Fruit fly (Drosophila melanogaster) whole organism, adult: ENCODE measurements around the gene CG31198.
A peak's percentile ranks its signal among the peaks of the same experiment; 100 is the strongest.

Source experiments
- Crg-1 ChIP-seq: fragments of 200-800 bp; sonication (Bioruptor generic); optimal IDR thresholded peaks from 2 replicates; lab custom pipeline; 2016; ENCODE audit warnings: missing biosample characterization, missing genetic modification characterization
- Hr96 ChIP-seq: fragments of 200-800 bp; sonication (Bioruptor generic); optimal IDR thresholded peaks from 2 replicates; lab custom pipeline; 2016; ENCODE audit warnings: missing biosample characterization, missing genetic modification characterization
- bab1 ChIP-seq: fragments of 200-800 bp; sonication (Bioruptor generic); optimal IDR thresholded peaks from 3 replicates; lab custom pipeline; 2019; ENCODE audit warnings: missing biosample characterization, mild to moderate bottlenecking, missing genetic modification characterization, moderate library complexity

DNA sequence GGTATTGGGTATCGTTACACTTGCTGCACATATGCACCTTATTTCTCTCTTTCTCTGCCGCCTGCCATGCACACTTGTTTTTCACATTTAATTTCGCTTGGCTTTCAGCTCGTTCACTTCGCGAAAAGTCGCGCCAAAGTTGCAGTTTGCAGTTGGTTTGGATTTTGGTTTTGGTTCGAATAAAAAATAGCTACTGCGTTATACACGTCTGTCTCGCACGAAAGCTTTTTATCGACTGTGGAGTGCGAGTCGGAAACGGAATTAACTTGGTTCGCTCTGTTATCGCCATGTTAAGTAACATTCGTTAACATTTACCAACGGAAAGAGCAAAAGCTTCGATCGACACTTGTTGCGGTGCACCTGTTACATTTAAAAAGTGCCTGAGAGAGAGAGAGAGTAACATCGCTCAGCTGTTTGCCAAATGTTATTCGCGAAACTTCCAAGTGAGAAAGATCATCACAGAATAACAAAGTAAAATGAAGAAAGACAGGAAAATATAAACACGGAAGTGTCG lies 34.6 kb upstream of the CG31198 start, which contains the start of gene CG31176:
- TF ChIP-seq Crg-1 (GFP tag; lab: Kevin White, UChicago), result no peak
- peak; percentile 4 for TF ChIP-seq bab1 (GFP tag; lab: Kevin White, UChicago)
- no peak for TF ChIP-seq Hr96 (GFP tag; lab: Kevin White, UChicago)
